Worm (Caenorhabditis elegans) whole organism, L2 larva: ENCODE results near the gene Y105C5A.15.
"Not testable (repeated sequence)": the region's sequence is repeated elsewhere in the genome, so short reads cannot be mapped to it uniquely, and the experiment has no call there.

Source experiments
- F13H6.1 ChIP-seq: sonication (generic microtip); optimal IDR thresholded peaks from 2 replicates; lab custom pipeline; 2016; ENCODE audit warnings: missing genetic modification characterization, missing compliant biosample characterization
- R02D3.7 ChIP-seq: fragments of 150-350 bp; optimal IDR thresholded peaks from 2 replicates; lab custom pipeline; 2014; ENCODE audit warnings: missing biosample characterization, missing genetic modification characterization
- alr-1 ChIP-seq: fragments of 150-350 bp; optimal IDR thresholded peaks from 2 replicates; lab custom pipeline; 2014; ENCODE audit warnings: missing biosample characterization, missing genetic modification characterization
- ama-1 ChIP-seq: fragments of 150-350 bp; optimal IDR thresholded peaks from 2 replicates; lab custom pipeline; 2018; ENCODE audit warnings: inconsistent platforms
- ceh-16 ChIP-seq: fragments of 150-350 bp; optimal IDR thresholded peaks from 2 replicates; lab custom pipeline; 2014; ENCODE audit warnings: missing biosample characterization, missing genetic modification characterization
- crh-2 ChIP-seq: sonication (generic microtip); optimal IDR thresholded peaks from 2 replicates; lab custom pipeline; 2017; ENCODE audit warnings: missing biosample characterization, missing genetic modification characterization
- egl-27 ChIP-seq: sonication (generic microtip); optimal IDR thresholded peaks from 3 replicates; lab custom pipeline; 2017; ENCODE audit warnings: missing biosample characterization, missing genetic modification reagents, missing genetic modification characterization
- elt-1 ChIP-seq: fragments of 150-350 bp; optimal IDR thresholded peaks from 2 replicates; lab custom pipeline; 2014; ENCODE audit warnings: missing biosample characterization, missing genetic modification characterization
- fos-1 ChIP-seq: fragments of 150-350 bp; optimal IDR thresholded peaks from 2 replicates; lab custom pipeline; 2014; ENCODE audit warnings: missing biosample characterization, missing genetic modification characterization
- gmeb-1 ChIP-seq: fragments of 150-350 bp; optimal IDR thresholded peaks from 2 replicates; lab custom pipeline; 2014; ENCODE audit warnings: missing biosample characterization, missing genetic modification characterization
- lin-11 ChIP-seq: fragments of 150-350 bp; sonication (generic microtip); optimal IDR thresholded peaks from 2 replicates; lab custom pipeline; 2014; ENCODE audit warnings: missing biosample characterization, missing genetic modification characterization, inconsistent platforms, mixed read lengths
- mab-5 ChIP-seq: fragments of 150-350 bp; optimal IDR thresholded peaks from 2 replicates; lab custom pipeline; 2014; ENCODE audit warnings: missing biosample characterization, missing genetic modification characterization
- nhr-11 ChIP-seq: fragments of 150-350 bp; optimal IDR thresholded peaks from 2 replicates; lab custom pipeline; 2014; ENCODE audit warnings: missing biosample characterization, missing genetic modification characterization
- nhr-129 ChIP-seq: fragments of 150-350 bp; optimal IDR thresholded peaks from 2 replicates; lab custom pipeline; 2014; ENCODE audit warnings: missing biosample characterization, missing genetic modification characterization
- nhr-237 ChIP-seq: fragments of 150-350 bp; optimal IDR thresholded peaks from 2 replicates; lab custom pipeline; 2014; ENCODE audit warnings: missing biosample characterization, missing genetic modification characterization
- peb-1 ChIP-seq: fragments of 150-350 bp; optimal IDR thresholded peaks from 2 replicates; lab custom pipeline; 2014; ENCODE audit warnings: missing biosample characterization, missing genetic modification characterization
- sma-3 ChIP-seq: sonication (generic microtip); optimal IDR thresholded peaks from 2 replicates; lab custom pipeline; 2016; ENCODE audit warnings: missing genetic modification reagents, missing genetic modification characterization, missing compliant biosample characterization
- sma-9 ChIP-seq, 2 experiments: fragments of 150-350 bp in 1 of 2; sonication (generic microtip) in 1 of 2; optimal IDR thresholded peaks; 2 replicates each; lab custom pipeline; 2014 to 2016; ENCODE audit warnings: missing genetic modification characterization in 2 of 2, mild to moderate bottlenecking in 1 of 2, missing biosample characterization in 1 of 2, missing compliant biosample characterization in 1 of 2, missing genetic modification reagents in 1 of 2, moderate library complexity in 1 of 2
- unc-55 ChIP-seq: fragments of 150-350 bp; sonication (generic microtip); optimal IDR thresholded peaks from 3 replicates; lab custom pipeline; 2014; ENCODE audit warnings: missing biosample characterization, missing genetic modification reagents, missing genetic modification characterization
- unc-62 ChIP-seq: fragments of 150-350 bp; optimal IDR thresholded peaks from 2 replicates; lab custom pipeline; 2014; ENCODE audit warnings: missing biosample characterization, missing genetic modification reagents, missing genetic modification characterization
- ztf-1 ChIP-seq: fragments of 200-800 bp; sonication (Bioruptor generic); conservative IDR thresholded peaks from 2 replicates; pipeline ENCODE4 v1.3.6; 2022; ENCODE audit warnings: missing genetic modification characterization, missing compliant biosample characterization
- ztf-4 ChIP-seq: fragments of 150-350 bp; optimal IDR thresholded peaks from 2 replicates; lab custom pipeline; 2014; ENCODE audit warnings: missing biosample characterization, missing genetic modification characterization

Gene Y105C5A.15

DNA sequence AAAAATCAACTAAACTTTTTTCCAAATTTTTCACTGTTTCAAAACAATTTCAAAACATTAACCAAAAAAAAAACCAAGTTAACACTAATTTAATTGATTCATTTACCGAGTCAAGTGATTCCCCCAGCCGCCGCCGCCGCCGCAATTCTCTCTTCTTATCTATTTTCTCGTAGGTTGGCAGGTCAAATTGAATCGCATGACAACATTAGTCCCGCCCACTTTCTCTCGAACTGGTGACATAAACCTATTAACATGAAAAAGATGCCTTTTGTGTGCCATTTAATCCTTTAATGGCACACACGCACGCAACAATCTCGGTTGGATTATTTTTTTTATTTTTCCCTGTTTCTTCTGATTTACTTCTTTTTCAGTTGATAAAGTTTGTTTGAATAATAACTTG is 13.0 kb downstream of the Y105C5A.15 start:
- TF ChIP-seq fos-1 (tag; lab: Kevin White, UChicago) (peak; percentile 46), ztf-1 (no peak), mab-5 (peak; percentile 37), nhr-11 (no peak), R02D3.7 (tag; lab: Kevin White, UChicago) (no peak), gmeb-1 (tag; lab: Kevin White, UChicago) (peak; percentile 24), crh-2 (tag; lab: Kevin White, UChicago) (peak; percentile 33), sma-9 (GFP tag; optimal IDR thresholded peaks at IDR 0.05; lab: Kevin White, UChicago) (no peak), sma-9 (tag; optimal IDR thresholded peaks at IDR 0.05; lab: Kevin White, UChicago) (no peak), sma-3 (peak; percentile 17)

DNA sequence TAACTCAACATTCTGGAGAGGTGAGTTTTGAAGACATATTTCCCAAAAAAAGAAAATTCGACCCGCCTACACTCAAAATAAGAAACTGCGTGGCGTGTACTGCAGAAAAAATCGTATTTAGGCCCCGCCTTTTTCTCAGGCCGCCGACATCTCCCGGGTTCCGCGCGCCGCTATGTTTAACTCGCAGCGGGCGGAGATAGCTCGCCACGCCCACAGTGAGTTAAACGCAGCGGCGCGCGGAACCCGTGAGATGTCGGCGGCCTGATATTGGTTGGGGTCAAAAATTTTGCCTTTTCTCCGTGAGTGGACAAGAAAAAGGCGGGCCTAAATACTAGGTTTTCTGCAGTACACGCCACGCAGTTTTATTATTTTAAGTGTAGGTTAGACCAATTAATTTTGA is 29.4 kb downstream of the Y105C5A.15 start:
- TF ChIP-seq ztf-4 (tag; lab: Kevin White, UChicago), result no peak
- TF ChIP-seq nhr-237 (tag; lab: Kevin White, UChicago), result no peak
- TF ChIP-seq ama-1 (lab: Kevin White, UChicago), result no peak
- no peak for TF ChIP-seq peb-1 (tag; lab: Kevin White, UChicago)

DNA sequence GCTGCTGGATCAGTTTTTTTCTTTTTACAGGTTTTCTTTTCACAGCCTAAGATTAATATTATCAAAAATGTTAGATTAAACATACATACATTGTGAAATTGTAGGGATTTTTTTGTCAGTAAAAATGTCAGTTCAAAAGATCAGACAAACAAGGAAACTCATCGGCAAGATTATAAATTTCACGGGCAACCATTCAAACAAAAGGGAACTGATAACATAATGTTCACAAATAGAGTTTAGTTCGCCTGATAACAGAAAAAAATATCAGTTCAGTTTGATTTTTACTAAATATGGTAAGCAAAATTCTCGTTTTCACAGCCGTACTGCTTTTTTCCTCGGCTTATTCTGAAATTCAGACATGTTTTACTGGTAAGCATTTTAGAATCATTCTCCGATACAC is 37.2 kb downstream of the Y105C5A.15 start:
- TF ChIP-seq unc-55 (GFP tag; lab: Kevin White, UChicago), result no peak
- no peak for TF ChIP-seq sma-3
- TF ChIP-seq alr-1 (tag; lab: Kevin White, UChicago), result no peak
- TF ChIP-seq egl-27 (tag; lab: Kevin White, UChicago), result no peak
- TF ChIP-seq fos-1 (tag; lab: Kevin White, UChicago), result peak; percentile 93

DNA sequence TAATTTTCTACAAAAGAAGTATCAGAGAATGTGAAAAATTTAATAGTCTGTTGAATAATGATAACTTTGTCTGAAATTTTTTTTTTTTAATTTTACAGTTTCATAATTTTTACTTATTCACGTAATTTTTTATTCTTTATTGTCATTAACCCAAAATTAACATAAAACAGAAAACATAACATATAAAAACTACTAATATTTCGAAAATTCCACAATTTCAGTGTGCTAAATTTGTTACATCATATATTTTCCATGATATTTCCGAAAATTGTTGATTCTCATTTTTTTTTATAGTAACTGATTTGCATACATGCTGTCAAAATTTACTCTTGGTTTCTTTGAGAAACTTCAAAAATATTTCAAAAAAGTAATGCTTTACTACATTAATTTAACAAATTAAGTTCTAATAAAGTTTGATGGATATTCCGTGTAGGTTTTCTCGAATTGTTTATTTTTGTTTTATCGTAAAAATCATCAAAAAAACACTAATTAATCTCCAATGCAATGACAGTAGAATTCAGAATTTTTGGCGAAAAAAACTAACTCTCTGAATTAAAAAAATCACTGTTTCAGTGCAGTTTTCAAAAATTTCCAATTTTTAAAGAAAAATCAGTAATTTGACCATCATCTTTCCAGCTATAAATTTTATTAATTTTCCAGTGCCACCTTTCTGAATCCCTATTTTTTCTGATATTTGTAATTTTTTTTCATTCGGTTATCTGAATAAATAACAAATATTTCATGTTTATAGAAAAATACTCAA is 61.2 kb downstream of the Y105C5A.15 start:
- TF ChIP-seq ceh-16 (no peak), F13H6.1 (tag; lab: Kevin White, UChicago) (no peak), egl-27 (tag; lab: Kevin White, UChicago) (no peak), nhr-237 (tag; lab: Kevin White, UChicago) (no peak), mab-5 (no peak), nhr-129 (tag; lab: Kevin White, UChicago) (no peak), unc-62 (no peak)

DNA sequence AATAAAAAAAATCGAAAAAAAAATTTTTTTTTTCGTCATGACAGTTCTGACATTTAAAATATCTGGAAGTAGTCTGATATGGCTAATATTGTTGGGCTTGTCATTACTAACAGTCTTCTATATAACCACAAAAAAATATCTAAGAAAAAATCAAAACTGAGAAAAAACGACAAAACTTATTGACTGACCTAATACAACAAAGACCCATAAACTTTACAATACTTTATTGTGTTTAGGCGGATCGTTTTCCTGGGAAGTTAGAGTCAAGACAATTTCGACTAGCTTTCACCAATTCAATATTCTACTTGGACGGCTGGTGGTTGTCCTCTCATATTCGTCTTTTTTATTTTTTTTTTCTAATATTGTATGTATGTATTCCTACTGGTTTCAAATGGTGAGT is 63.1 kb downstream of the Y105C5A.15 start, which contains the start of gene Y105C5A.1285:
Gene Y105C5A.1285, plus strand, starts transcription at position 301 of the 400 bp plus-strand sequence.
- TF ChIP-seq elt-1, lin-11, nhr-237 (tag; lab: Kevin White, UChicago): not testable (repeated sequence)
- TF ChIP-seq, all 48 proteins: peak for 0; not testable (repeated sequence) for 48
